Fruit fly (Drosophila melanogaster) whole organism, pupa: ENCODE results near the gene CG12481.
A peak's percentile ranks its signal among the peaks of the same experiment; 100 is the strongest.

Experiments
- CG10348 ChIP-seq: fragments of 200-800 bp; sonication (Bioruptor generic); IDR thresholded peaks from 2 replicates; pipeline ENCODE4 v1.3.6; 2022; ENCODE audit warnings: missing biosample characterization, missing genetic modification characterization
- CG12605 ChIP-seq: fragments of 200-800 bp; sonication (Bioruptor generic); IDR thresholded peaks from 2 replicates; pipeline ENCODE4 v1.3.6; 2022; ENCODE audit warnings: missing biosample characterization, missing genetic modification characterization
- CG13204 ChIP-seq: fragments of 200-800 bp; sonication (Bioruptor generic); optimal IDR thresholded peaks from 2 replicates; lab custom pipeline; 2018; ENCODE audit warnings: missing biosample characterization, mild to moderate bottlenecking, missing genetic modification characterization, moderate library complexity
- CG14655 ChIP-seq: fragments of 200-800 bp; sonication (Bioruptor generic); optimal IDR thresholded peaks from 3 replicates; lab custom pipeline; 2017; ENCODE audit warnings: mild to moderate bottlenecking, missing biosample characterization, missing genetic modification reagents, missing genetic modification characterization
- CG15710 ChIP-seq: fragments of 200-800 bp; sonication (Bioruptor generic); optimal IDR thresholded peaks from 2 replicates; lab custom pipeline; 2018; ENCODE audit warnings: missing biosample characterization, mild to moderate bottlenecking, missing genetic modification characterization, moderate library complexity
- CG17806 ChIP-seq: fragments of 200-800 bp; sonication (Bioruptor generic); optimal IDR thresholded peaks from 2 replicates; lab custom pipeline; 2018; ENCODE audit warnings: missing biosample characterization, mild to moderate bottlenecking, missing genetic modification characterization, moderate library complexity
- CG32121 ChIP-seq: fragments of 200-800 bp; sonication (Bioruptor generic); IDR thresholded peaks from 2 replicates; pipeline ENCODE4 v1.3.6; 2022; ENCODE audit warnings: missing biosample characterization, missing genetic modification characterization
- CG34367 ChIP-seq: fragments of 200-800 bp; sonication (Bioruptor generic); optimal IDR thresholded peaks from 2 replicates; lab custom pipeline; 2018; ENCODE audit warnings: missing biosample characterization, mild to moderate bottlenecking, missing genetic modification characterization
- CG4496 ChIP-seq: fragments of 200-800 bp; sonication (Bioruptor generic); IDR thresholded peaks from 3 replicates; pipeline ENCODE4 v1.3.6; 2022; ENCODE audit warnings: missing biosample characterization, missing genetic modification characterization
- CG8159 ChIP-seq: fragments of 200-800 bp; sonication (Bioruptor generic); optimal IDR thresholded peaks from 3 replicates; lab custom pipeline; 2018; ENCODE audit warnings: missing biosample characterization, mild to moderate bottlenecking, missing genetic modification characterization, moderate library complexity
- CG8301 ChIP-seq: fragments of 200-800 bp; sonication (Bioruptor generic); optimal IDR thresholded peaks from 2 replicates; lab custom pipeline; 2018; ENCODE audit warnings: missing biosample characterization, mild to moderate bottlenecking, missing genetic modification characterization
- CG9948 ChIP-seq: fragments of 200-800 bp; sonication (Bioruptor generic); optimal IDR thresholded peaks from 2 replicates; lab custom pipeline; 2018; ENCODE audit warnings: missing biosample characterization, mild to moderate bottlenecking, missing genetic modification characterization, moderate library complexity
- D1 ChIP-seq: fragments of 200-800 bp; sonication (Bioruptor generic); optimal IDR thresholded peaks from 2 replicates; lab custom pipeline; 2018; ENCODE audit warnings: missing biosample characterization, mild to moderate bottlenecking, missing genetic modification characterization, moderate library complexity
- EcR ChIP-seq: fragments of 200-800 bp; sonication (Bioruptor generic); optimal IDR thresholded peaks from 3 replicates; lab custom pipeline; 2019; ENCODE audit warnings: missing biosample characterization, missing genetic modification characterization, mild to moderate bottlenecking, moderate library complexity, missing genetic modification reagents
- Ets98B ChIP-seq: fragments of 200-800 bp; sonication (Bioruptor generic); IDR thresholded peaks from 2 replicates; pipeline ENCODE4 v1.3.6; 2022; ENCODE audit warnings: missing biosample characterization, missing genetic modification characterization
- Pif1A ChIP-seq: fragments of 200-800 bp; sonication (Bioruptor generic); optimal IDR thresholded peaks from 3 replicates; lab custom pipeline; 2016; ENCODE audit warnings: missing biosample characterization, missing genetic modification characterization
- Pif1B ChIP-seq: fragments of 200-800 bp; sonication (Bioruptor generic); optimal IDR thresholded peaks from 3 replicates; lab custom pipeline; 2016; ENCODE audit warnings: missing biosample characterization, missing genetic modification characterization
- Snoo ChIP-seq: fragments of 200-800 bp; sonication (Bioruptor generic); optimal IDR thresholded peaks from 3 replicates; lab custom pipeline; 2017; ENCODE audit warnings: missing biosample characterization, mild to moderate bottlenecking, missing genetic modification characterization, inconsistent platforms
- fd96Ca ChIP-seq: fragments of 200-800 bp; sonication (Bioruptor generic); IDR thresholded peaks from 3 replicates; pipeline ENCODE4 v1.3.6; 2022; ENCODE audit warnings: missing biosample characterization, missing genetic modification characterization
- gl ChIP-seq: fragments of 200-800 bp; sonication (Bioruptor generic); optimal IDR thresholded peaks from 2 replicates; lab custom pipeline; 2018; ENCODE audit warnings: missing biosample characterization, mild to moderate bottlenecking, missing genetic modification characterization
- rn ChIP-seq: fragments of 200-800 bp; sonication (Bioruptor generic); IDR thresholded peaks from 2 replicates; pipeline ENCODE4 v1.3.6; 2022; ENCODE audit warnings: missing biosample characterization, missing genetic modification characterization

CG12481 gene

DNA sequence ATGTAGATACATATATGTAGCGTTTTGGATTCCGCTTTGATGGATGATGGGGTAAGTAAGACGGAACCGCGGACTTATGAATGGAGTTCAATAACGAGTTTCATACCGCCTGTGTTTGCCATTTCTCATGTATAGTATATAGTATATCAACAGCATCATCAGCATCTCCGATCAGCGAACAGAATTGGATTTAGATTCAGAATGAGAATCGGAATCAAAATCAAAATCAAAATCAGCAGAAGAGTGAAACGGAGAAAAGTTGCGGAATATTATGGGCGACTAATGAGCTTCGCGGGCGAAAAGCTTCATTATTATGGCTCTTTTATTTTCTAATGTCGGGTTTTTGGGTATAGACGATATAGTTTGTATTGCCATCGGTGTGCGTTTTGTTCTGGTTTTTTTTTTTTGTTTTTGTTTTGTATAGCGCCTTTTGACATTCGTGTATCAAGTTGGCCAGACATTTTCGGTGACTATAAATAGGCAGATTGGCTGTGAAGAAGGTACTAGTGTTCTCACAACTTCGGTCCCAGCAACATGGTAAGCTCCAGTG is 2.9 kb upstream of the CG12481 start, which contains the start of gene CG32603:
TSS of gene CG32603 (plus strand) at position 500 of the 550 bp plus-strand sequence.
- TF ChIP-seq CG8159 (tag; lab: Kevin White, UChicago): no peak
- TF ChIP-seq CG32121 (GFP tag; lab: Robert Waterston, UW): no peak
- TF ChIP-seq CG9948: no peak
- no peak for TF ChIP-seq CG12605 (GFP tag; lab: Robert Waterston, UW)
- TF ChIP-seq Snoo (tag; lab: Kevin White, UChicago): no peak
- no peak for TF ChIP-seq CG8301
- no peak for TF ChIP-seq CG14655 (GFP tag; lab: Kevin White, UChicago)
- no peak for TF ChIP-seq Ets98B
- no peak for TF ChIP-seq EcR

DNA sequence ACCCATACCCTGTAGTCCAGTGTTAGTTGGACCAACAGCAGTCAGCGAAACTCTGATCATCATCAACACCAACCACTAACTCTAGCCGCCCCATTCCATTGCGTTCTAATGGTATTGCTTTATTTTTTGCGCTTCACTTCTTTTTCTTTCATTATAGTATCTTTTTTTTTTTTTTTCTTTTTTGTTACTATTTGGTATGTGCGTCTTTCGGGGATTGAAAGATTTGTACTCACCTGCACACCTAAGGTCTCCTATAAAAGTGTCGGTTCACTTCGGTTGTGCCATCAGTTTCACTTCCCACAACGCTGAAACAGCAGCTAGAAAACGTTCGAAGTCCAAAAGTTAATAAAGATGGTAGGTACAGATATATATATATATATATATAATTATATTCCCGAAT is 2.2 kb downstream of the CG12481 start, which contains the start of gene CG11585:
TSS of gene CG11585 (plus strand) at position 301 of the 400 bp plus-strand sequence.
- TF ChIP-seq CG12605 (GFP tag; lab: Robert Waterston, UW): no peak
- no peak for TF ChIP-seq CG13204 (GFP tag; lab: Kevin White, UChicago)
- TF ChIP-seq CG9948: no peak
- TF ChIP-seq CG14655 (GFP tag; lab: Kevin White, UChicago): no peak
- no peak for TF ChIP-seq Snoo (tag; lab: Kevin White, UChicago)
- TF ChIP-seq CG8159 (tag; lab: Kevin White, UChicago): no peak
- no peak for TF ChIP-seq rn
- no peak for TF ChIP-seq CG10348 (GFP tag; lab: Robert Waterston, UW)
- TF ChIP-seq EcR: no peak
- no peak for TF ChIP-seq fd96Ca (GFP tag; lab: Robert Waterston, UW)
- no peak for TF ChIP-seq Pif1B (GFP tag; lab: Kevin White, UChicago)
- TF ChIP-seq CG32121 (GFP tag; lab: Robert Waterston, UW): no peak
- no peak for TF ChIP-seq Ets98B
- no peak for TF ChIP-seq CG4496 (GFP tag; lab: Robert Waterston, UW)
- no peak for TF ChIP-seq CG8301

DNA sequence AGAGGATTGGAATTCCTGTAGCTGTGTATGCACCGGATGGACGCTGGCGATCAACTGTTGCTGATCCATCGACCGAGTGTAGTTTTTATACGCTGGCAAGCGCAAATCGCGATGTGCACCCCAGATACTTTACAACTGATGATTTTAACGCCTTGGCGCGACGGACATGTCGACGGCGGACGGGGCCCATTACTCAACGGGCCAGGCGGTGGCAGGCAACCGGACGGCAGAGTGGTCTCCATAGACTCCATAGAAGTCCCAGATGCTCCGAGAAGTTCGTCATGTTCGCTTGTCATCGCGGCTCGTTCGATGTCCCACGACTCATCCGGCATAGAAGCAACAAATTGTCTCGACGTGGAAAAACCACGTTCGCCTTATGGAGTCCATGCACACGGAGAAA is 4.9 kb downstream of the CG12481 start, which contains the start of gene CG13403:
TSS of gene CG13403 (minus strand) at position 101 of the 400 bp plus-strand sequence.
- TF ChIP-seq Pif1B (GFP tag; lab: Kevin White, UChicago) (no peak), EcR (no peak), CG15710 (tag; lab: Kevin White, UChicago) (no peak), CG13204 (GFP tag; lab: Kevin White, UChicago) (no peak), CG34367 (tag; lab: Kevin White, UChicago) (no peak), D1 (tag; lab: Kevin White, UChicago) (no peak), CG14655 (GFP tag; lab: Kevin White, UChicago) (no peak), gl (tag; lab: Kevin White, UChicago) (no peak), CG32121 (GFP tag; lab: Robert Waterston, UW) (no peak), Pif1A (GFP tag; lab: Kevin White, UChicago) (no peak), Ets98B (no peak), CG8159 (tag; lab: Kevin White, UChicago) (no peak), rn (no peak), CG10348 (GFP tag; lab: Robert Waterston, UW) (no peak), CG17806 (tag; lab: Kevin White, UChicago) (no peak), CG12605 (GFP tag; lab: Robert Waterston, UW) (no peak), Snoo (tag; lab: Kevin White, UChicago) (no peak), CG9948 (no peak)

DNA sequence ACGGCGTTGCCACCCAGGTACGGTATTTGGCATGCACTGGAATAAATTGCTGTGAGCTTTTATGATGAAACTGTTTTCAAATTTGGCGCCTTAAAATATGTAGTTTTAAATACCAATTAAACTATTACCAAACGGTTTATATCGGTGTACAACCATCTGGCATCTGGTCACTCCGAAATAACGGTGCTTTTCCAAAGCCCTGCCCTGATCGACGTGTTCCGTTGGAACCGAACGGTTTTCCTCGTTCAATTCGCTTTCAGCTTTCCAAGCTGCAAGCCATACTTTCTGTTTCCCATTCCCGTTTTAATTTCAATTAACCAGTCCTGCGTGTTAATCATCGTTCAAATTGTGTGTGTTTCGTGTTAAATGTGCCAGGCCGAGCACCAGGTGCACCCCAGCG is 6.0 kb downstream of the CG12481 start, which contains the start of gene yl:
TSS of gene yl (plus strand) at position 202 of the 400 bp plus-strand sequence.
- no peak for TF ChIP-seq CG8301
- TF ChIP-seq CG32121 (GFP tag; lab: Robert Waterston, UW): no peak
- TF ChIP-seq CG15710 (tag; lab: Kevin White, UChicago): no peak
- TF ChIP-seq gl (tag; lab: Kevin White, UChicago): no peak
- no peak for TF ChIP-seq CG34367 (tag; lab: Kevin White, UChicago)
- TF ChIP-seq Pif1A (GFP tag; lab: Kevin White, UChicago): no peak
- TF ChIP-seq CG12605 (GFP tag; lab: Robert Waterston, UW): no peak
- TF ChIP-seq D1 (tag; lab: Kevin White, UChicago): no peak

DNA sequence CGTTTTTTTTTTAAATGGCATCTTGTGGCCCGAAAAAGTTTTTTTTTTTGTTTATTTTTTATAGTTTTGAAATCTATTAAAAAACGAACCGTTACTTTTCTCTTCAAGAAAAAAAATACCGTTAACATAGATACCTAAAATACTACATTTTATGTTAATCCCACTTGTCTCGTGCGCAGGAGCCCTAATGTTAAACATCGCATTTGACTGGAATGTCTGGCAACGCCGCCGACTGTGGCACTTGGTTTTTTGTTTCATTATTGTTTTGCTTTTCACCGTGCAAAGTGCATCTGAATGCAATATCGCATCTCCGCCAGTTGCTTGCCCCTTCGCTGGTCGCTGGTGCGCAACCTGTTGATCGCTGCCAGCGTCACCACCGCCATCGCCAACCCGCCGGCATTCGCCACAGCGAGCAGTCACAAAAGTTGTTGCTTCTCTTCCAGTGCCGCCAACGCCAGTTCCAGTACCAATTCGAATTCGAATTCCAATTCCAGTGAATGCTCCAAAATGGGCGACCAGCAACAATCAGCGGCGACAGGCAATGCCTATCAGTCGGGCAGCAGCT is 13.0 kb downstream of the CG12481 start, which contains the start of gene CG11590:
TSS of gene CG11590 (plus strand) at position 212 of the 565 bp plus-strand sequence.
- TF ChIP-seq EcR (no peak), CG14655 (GFP tag; lab: Kevin White, UChicago) (no peak), gl (tag; lab: Kevin White, UChicago) (no peak), CG4496 (GFP tag; lab: Robert Waterston, UW) (no peak), CG13204 (GFP tag; lab: Kevin White, UChicago) (no peak), fd96Ca (GFP tag; lab: Robert Waterston, UW) (0 out of 3 replicates have a peak, but pooled peaks have one; percentile 23), CG12605 (GFP tag; lab: Robert Waterston, UW) (peak; percentile 55; the same call in 1 of the 2 replicates), CG8159 (tag; lab: Kevin White, UChicago) (no peak), Ets98B (peak; percentile 27; the same call in 1 of the 2 replicates), CG17806 (tag; lab: Kevin White, UChicago) (no peak)
- TF ChIP-seq, all 21 proteins: peak for 3

DNA sequence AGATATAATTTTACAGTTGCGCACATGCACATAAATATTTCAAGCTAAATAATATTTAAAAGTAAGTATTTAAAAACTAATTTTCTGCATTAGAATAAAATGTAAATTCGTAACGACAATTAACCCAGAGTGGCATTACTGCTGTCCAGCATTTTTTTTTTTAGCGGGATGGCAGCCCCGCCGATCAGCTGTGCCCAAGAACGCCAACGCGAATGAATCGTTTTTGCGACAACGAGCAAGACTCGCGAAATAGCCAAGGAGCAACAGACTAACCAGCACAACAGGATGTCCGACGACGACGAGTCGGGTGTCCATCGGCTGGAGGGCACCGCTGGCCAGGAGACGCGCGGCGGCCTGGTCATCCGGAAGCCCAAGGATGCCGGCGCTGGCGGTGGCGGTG is 14.1 kb downstream of the CG12481 start, which contains the start of gene Prp16:
TSS of gene Prp16 (plus strand) at position 185 of the 400 bp plus-strand sequence.
- TF ChIP-seq CG15710 (tag; lab: Kevin White, UChicago): no peak
- TF ChIP-seq CG9948: no peak
- TF ChIP-seq gl (tag; lab: Kevin White, UChicago): no peak
- TF ChIP-seq Pif1A (GFP tag; lab: Kevin White, UChicago): no peak
- no peak for TF ChIP-seq EcR
- no peak for TF ChIP-seq CG13204 (GFP tag; lab: Kevin White, UChicago)
- no peak for TF ChIP-seq CG8301
